Worm (Caenorhabditis elegans) whole organism, L2 larva: ENCODE measurements around the gene ccch-5.
"Not testable (repeated sequence)": the region's sequence is repeated elsewhere in the genome, so short reads cannot be mapped to it uniquely, and the experiment has no call there.

Experiments
- Y55F3AM.14 ChIP-seq: fragments of 200-800 bp; sonication (Bioruptor generic); optimal IDR thresholded peaks from 2 replicates; lab custom pipeline; 2018; ENCODE audit warnings: mild to moderate bottlenecking, missing genetic modification characterization, missing compliant biosample characterization
- ZK546.5 ChIP-seq: sonication (generic microtip); optimal IDR thresholded peaks from 2 replicates; lab custom pipeline; 2017; ENCODE audit warnings: missing biosample characterization, missing genetic modification characterization
- alr-1 ChIP-seq: fragments of 150-350 bp; optimal IDR thresholded peaks from 2 replicates; lab custom pipeline; 2014; ENCODE audit warnings: missing biosample characterization, missing genetic modification characterization
- aly-2 ChIP-seq: fragments of 150-350 bp; optimal IDR thresholded peaks from 2 replicates; lab custom pipeline; 2014; ENCODE audit warnings: missing biosample characterization, missing genetic modification characterization
- ama-1 ChIP-seq: fragments of 150-350 bp; optimal IDR thresholded peaks from 2 replicates; lab custom pipeline; 2018; ENCODE audit warnings: inconsistent platforms
- blmp-1 ChIP-seq: sonication (generic microtip); optimal IDR thresholded peaks from 2 replicates; lab custom pipeline; 2017; ENCODE audit warnings: missing genetic modification characterization, mild to moderate bottlenecking, missing compliant biosample characterization, antibody characterized with exemption, moderate library complexity; ENCODE audit not compliant: insufficient read depth
- ceh-16 ChIP-seq: fragments of 150-350 bp; optimal IDR thresholded peaks from 2 replicates; lab custom pipeline; 2014; ENCODE audit warnings: missing biosample characterization, missing genetic modification characterization
- ceh-82 ChIP-seq: fragments of 150-350 bp; optimal IDR thresholded peaks from 2 replicates; lab custom pipeline; 2014; ENCODE audit warnings: missing biosample characterization, missing genetic modification characterization
- crh-2 ChIP-seq: sonication (generic microtip); optimal IDR thresholded peaks from 2 replicates; lab custom pipeline; 2017; ENCODE audit warnings: missing biosample characterization, missing genetic modification characterization
- dmd-4 ChIP-seq: sonication (generic microtip); optimal IDR thresholded peaks from 2 replicates; lab custom pipeline; 2017; ENCODE audit warnings: missing biosample characterization, missing genetic modification characterization
- egl-27 ChIP-seq: sonication (generic microtip); optimal IDR thresholded peaks from 3 replicates; lab custom pipeline; 2017; ENCODE audit warnings: missing biosample characterization, missing genetic modification reagents, missing genetic modification characterization
- elt-1 ChIP-seq: fragments of 150-350 bp; optimal IDR thresholded peaks from 2 replicates; lab custom pipeline; 2014; ENCODE audit warnings: missing biosample characterization, missing genetic modification characterization
- gmeb-1 ChIP-seq: fragments of 150-350 bp; optimal IDR thresholded peaks from 2 replicates; lab custom pipeline; 2014; ENCODE audit warnings: missing biosample characterization, missing genetic modification characterization
- lin-11 ChIP-seq: fragments of 150-350 bp; sonication (generic microtip); optimal IDR thresholded peaks from 2 replicates; lab custom pipeline; 2014; ENCODE audit warnings: missing biosample characterization, missing genetic modification characterization, inconsistent platforms, mixed read lengths
- lin-13 ChIP-seq: fragments of 150-350 bp; optimal IDR thresholded peaks from 2 replicates; lab custom pipeline; 2014; ENCODE audit warnings: missing biosample characterization, missing genetic modification reagents, missing genetic modification characterization
- lsy-2 ChIP-seq, 2 experiments: fragments of 150-350 bp in 1 of 2; sonication (generic microtip) in 1 of 2; optimal IDR thresholded peaks; 2 replicates each; lab custom pipeline; 2014 to 2017; ENCODE audit warnings: missing biosample characterization in 2 of 2, missing genetic modification characterization in 2 of 2
- mbf-1 ChIP-seq: sonication (generic microtip); optimal IDR thresholded peaks from 2 replicates; lab custom pipeline; 2017; ENCODE audit warnings: missing biosample characterization, missing genetic modification characterization
- mdl-1 ChIP-seq, 2 experiments: fragments of 150-350 bp in 1 of 2; sonication (generic microtip) in 1 of 2; optimal IDR thresholded peaks; 2 replicates each; lab custom pipeline; 2017; ENCODE audit warnings: missing biosample characterization in 2 of 2, missing genetic modification characterization in 2 of 2
- nhr-10 ChIP-seq: sonication (generic microtip); optimal IDR thresholded peaks from 2 replicates; lab custom pipeline; 2017; ENCODE audit warnings: missing biosample characterization, missing genetic modification characterization
- nhr-11 ChIP-seq: fragments of 150-350 bp; optimal IDR thresholded peaks from 2 replicates; lab custom pipeline; 2014; ENCODE audit warnings: missing biosample characterization, missing genetic modification characterization
- nhr-12 ChIP-seq: fragments of 150-350 bp; optimal IDR thresholded peaks from 2 replicates; lab custom pipeline; 2014; ENCODE audit warnings: missing biosample characterization, missing genetic modification characterization
- nhr-129 ChIP-seq: fragments of 150-350 bp; optimal IDR thresholded peaks from 2 replicates; lab custom pipeline; 2014; ENCODE audit warnings: missing biosample characterization, missing genetic modification characterization
- nhr-21 ChIP-seq: fragments of 150-350 bp; optimal IDR thresholded peaks from 2 replicates; lab custom pipeline; 2014; ENCODE audit warnings: missing biosample characterization, missing genetic modification characterization
- nhr-23 ChIP-seq: fragments of 150-350 bp; optimal IDR thresholded peaks from 2 replicates; lab custom pipeline; 2014; ENCODE audit warnings: missing biosample characterization, missing genetic modification reagents, missing genetic modification characterization
- nhr-237 ChIP-seq: fragments of 150-350 bp; optimal IDR thresholded peaks from 2 replicates; lab custom pipeline; 2014; ENCODE audit warnings: missing biosample characterization, missing genetic modification characterization
- nhr-6 ChIP-seq: fragments of 150-350 bp; optimal IDR thresholded peaks from 2 replicates; lab custom pipeline; 2014; ENCODE audit warnings: missing biosample characterization, missing genetic modification characterization
- peb-1 ChIP-seq: fragments of 150-350 bp; optimal IDR thresholded peaks from 2 replicates; lab custom pipeline; 2014; ENCODE audit warnings: missing biosample characterization, missing genetic modification characterization
- sem-4 ChIP-seq: fragments of 150-350 bp; optimal IDR thresholded peaks from 2 replicates; lab custom pipeline; 2014; ENCODE audit warnings: missing biosample characterization, missing genetic modification reagents, missing genetic modification characterization
- skn-1 ChIP-seq: sonication (generic microtip); optimal IDR thresholded peaks from 2 replicates; lab custom pipeline; 2017; ENCODE audit warnings: missing biosample characterization, missing genetic modification characterization
- sma-9 ChIP-seq, 2 experiments: fragments of 150-350 bp in 1 of 2; sonication (generic microtip) in 1 of 2; optimal IDR thresholded peaks; 2 replicates each; lab custom pipeline; 2014 to 2016; ENCODE audit warnings: missing genetic modification characterization in 2 of 2, mild to moderate bottlenecking in 1 of 2, missing biosample characterization in 1 of 2, missing compliant biosample characterization in 1 of 2, missing genetic modification reagents in 1 of 2, moderate library complexity in 1 of 2
- unc-55 ChIP-seq: fragments of 150-350 bp; sonication (generic microtip); optimal IDR thresholded peaks from 3 replicates; lab custom pipeline; 2014; ENCODE audit warnings: missing biosample characterization, missing genetic modification reagents, missing genetic modification characterization
- zag-1 ChIP-seq: fragments of 150-350 bp; optimal IDR thresholded peaks from 2 replicates; lab custom pipeline; 2014; ENCODE audit warnings: missing biosample characterization, missing genetic modification characterization
- ztf-1 ChIP-seq: fragments of 200-800 bp; sonication (Bioruptor generic); conservative IDR thresholded peaks from 2 replicates; pipeline ENCODE4 v1.3.6; 2022; ENCODE audit warnings: missing genetic modification characterization, missing compliant biosample characterization
- ztf-4 ChIP-seq: fragments of 150-350 bp; optimal IDR thresholded peaks from 2 replicates; lab custom pipeline; 2014; ENCODE audit warnings: missing biosample characterization, missing genetic modification characterization

ccch-5 gene

DNA sequence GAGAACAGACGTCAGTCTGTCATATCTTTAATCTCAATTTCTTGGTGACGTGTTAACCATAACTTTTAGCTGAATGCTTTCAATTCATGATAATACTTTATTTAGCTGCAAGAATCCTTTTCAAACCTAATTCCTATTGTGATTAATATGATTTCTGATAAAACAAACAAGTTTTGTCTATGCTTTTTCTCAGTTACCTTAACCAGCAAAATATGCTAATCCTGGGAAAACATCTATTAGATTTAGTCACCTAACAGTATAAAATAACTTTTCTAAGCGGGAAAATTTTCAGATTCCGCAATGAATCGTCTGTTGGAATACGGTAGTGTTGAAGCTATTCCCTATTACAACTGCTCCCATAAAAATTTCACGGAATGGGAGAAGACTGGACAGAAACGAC lies 19.2 kb downstream of the ccch-5 start, which contains the start of gene Y57G11C.30:
Gene Y57G11C.30, plus strand, starts transcription at position 301 of the 400 bp plus-strand sequence.
- TF ChIP-seq zag-1, egl-27, ZK546.5 (tag; lab: Kevin White, UChicago): not testable (repeated sequence)

DNA sequence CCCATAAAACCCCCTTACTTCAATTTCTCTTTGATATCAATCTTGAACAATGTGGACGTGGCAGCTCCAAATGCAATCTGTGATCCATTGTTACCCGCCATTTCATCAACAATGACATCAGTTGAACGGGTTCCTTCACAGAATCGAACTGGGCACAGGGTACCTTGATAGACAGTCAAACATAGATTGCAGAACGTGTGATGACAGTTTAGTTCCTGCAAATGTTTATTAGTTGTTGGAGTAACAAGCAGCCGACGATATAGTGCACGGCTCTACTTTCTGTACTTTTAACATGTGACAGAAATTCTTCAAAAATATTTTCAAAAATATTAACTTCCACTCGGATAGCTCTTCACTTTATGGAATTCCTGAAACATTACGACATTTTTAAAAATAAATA lies 24.8 kb downstream of the ccch-5 start, which contains the start of gene Y57G11C.48:
Gene Y57G11C.48, minus strand, starts transcription at position 101 of the 400 bp plus-strand sequence.
- TF ChIP-seq alr-1 (tag; lab: Kevin White, UChicago) (no peak), nhr-23 (tag; lab: Kevin White, UChicago) (no peak), elt-1 (tag; lab: Kevin White, UChicago) (no peak), unc-55 (GFP tag; lab: Kevin White, UChicago) (no peak), nhr-10 (tag; lab: Kevin White, UChicago) (no peak), blmp-1 (tag; lab: Kevin White, UChicago) (no peak), Y55F3AM.14 (GFP tag; lab: Kevin White, UChicago) (no peak), lin-13 (GFP tag; lab: Kevin White, UChicago) (no peak), nhr-129 (no peak), ama-1 (lab: Kevin White, UChicago) (no peak), crh-2 (tag; lab: Kevin White, UChicago) (no peak), nhr-21 (tag; lab: Kevin White, UChicago) (no peak), gmeb-1 (no peak), nhr-12 (tag; lab: Kevin White, UChicago) (no peak), ztf-1 (GFP tag; lab: Robert Waterston, UW) (no peak), ceh-82 (tag; lab: Kevin White, UChicago) (no peak), ztf-4 (tag; lab: Kevin White, UChicago) (no peak), nhr-6 (tag; lab: Kevin White, UChicago) (no peak), nhr-237 (tag; lab: Kevin White, UChicago) (no peak), sma-9 (GFP tag; optimal IDR thresholded peaks at IDR 0.05; lab: Kevin White, UChicago) (no peak), sma-9 (tag; optimal IDR thresholded peaks at IDR 0.05; lab: Kevin White, UChicago) (no peak)

DNA sequence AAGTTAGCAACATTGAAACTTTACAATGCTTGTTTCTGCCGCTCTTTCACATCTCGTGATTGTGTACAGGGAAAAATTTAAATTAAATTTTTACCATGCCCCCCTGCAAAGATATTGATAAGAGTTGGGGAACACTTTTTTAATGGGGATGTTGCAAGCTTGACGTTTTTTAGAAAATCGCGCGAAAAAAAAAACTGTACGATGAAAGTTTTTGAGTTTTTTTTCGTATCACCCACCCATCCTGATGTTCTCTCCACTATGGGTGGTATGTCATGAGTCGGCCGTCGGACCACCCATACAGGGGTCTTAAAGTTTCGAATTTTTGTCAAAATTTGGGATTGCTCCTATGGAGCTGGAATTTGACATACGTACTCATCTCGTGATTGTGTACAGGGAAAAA lies 29.6 kb downstream of the ccch-5 start:
- TF ChIP-seq sem-4 (tag; lab: Kevin White, UChicago) (no peak), dmd-4 (no peak), gmeb-1 (no peak), lin-13 (GFP tag; lab: Kevin White, UChicago) (no peak), ceh-16 (tag; lab: Kevin White, UChicago) (no peak), zag-1 (tag; lab: Kevin White, UChicago) (no peak), lsy-2 (tag; optimal IDR thresholded peaks at IDR 0.05; lab: Kevin White, UChicago) (no peak), aly-2 (tag; lab: Kevin White, UChicago) (no peak), nhr-12 (tag; lab: Kevin White, UChicago) (no peak), mdl-1 (tag; optimal IDR thresholded peaks at IDR 0.05; lab: Kevin White, UChicago) (no peak)

ce11 chrIV:14950468-14950867 lies 31.1 kb downstream of the ccch-5 start, which contains the start of gene Y41E3.22:
TSS of gene Y41E3.22 (plus strand) at chrIV:14950710.
- no peak for TF ChIP-seq peb-1 (tag; lab: Kevin White, UChicago)
- TF ChIP-seq ceh-82 (tag; lab: Kevin White, UChicago): no peak
- no peak for TF ChIP-seq mbf-1 (tag; lab: Kevin White, UChicago)
- TF ChIP-seq skn-1 (tag; lab: Kevin White, UChicago): no peak
- no peak for TF ChIP-seq nhr-237 (tag; lab: Kevin White, UChicago)
- TF ChIP-seq nhr-23 (tag; lab: Kevin White, UChicago): no peak
- TF ChIP-seq nhr-10 (tag; lab: Kevin White, UChicago): no peak
- TF ChIP-seq lin-11: no peak
- no peak for TF ChIP-seq zag-1 (tag; lab: Kevin White, UChicago)
- no peak for TF ChIP-seq blmp-1 (tag; lab: Kevin White, UChicago)

- TF ChIP-seq ZK546.5 (tag; lab: Kevin White, UChicago) (no peak), nhr-11 (tag; lab: Kevin White, UChicago) (no peak)
These were observed 34.4 kb downstream of the ccch-5 start for ce11 chrIV:14953802-14954201.
